Worm (Caenorhabditis elegans): Measurements from ENCODE around the gene pwp-1.

DNA sequence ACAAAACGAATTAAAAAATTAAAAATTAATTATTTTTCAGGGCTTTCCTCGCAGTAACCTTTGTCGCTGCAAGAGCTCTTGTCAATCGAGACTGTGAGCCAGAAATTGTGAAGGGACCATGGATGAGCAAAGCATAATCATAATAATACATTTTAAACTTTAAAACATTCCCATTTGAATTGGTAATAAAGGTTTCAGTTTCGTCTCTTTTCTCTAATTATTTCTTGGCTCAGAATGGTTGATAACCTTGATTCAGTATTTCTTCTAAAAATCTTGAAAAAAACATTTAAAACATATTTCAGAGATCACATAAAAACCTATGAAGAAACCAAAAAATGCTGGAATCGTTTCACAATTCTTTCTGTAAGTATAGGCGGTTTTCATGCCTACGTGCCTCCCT is 22.5 kb upstream of the pwp-1 start, which contains the start of gene JC8.16:
- TF ChIP-seq ztf-11 (tag; optimal IDR thresholded peaks at IDR 0.05), result no peak
- no peak for TF ChIP-seq mab-5 (tag; optimal IDR thresholded peaks at IDR 0.05)
- TF ChIP-seq elt-3 (tag; optimal IDR thresholded peaks at IDR 0.05), result no peak
- no peak for TF ChIP-seq dmd-4 (tag; optimal IDR thresholded peaks at IDR 0.05)
- no peak for TF ChIP-seq egl-27 (tag; optimal IDR thresholded peaks at IDR 0.05)
- no peak for TF ChIP-seq ama-1 (optimal IDR thresholded peaks at IDR 0.05)
- TF ChIP-seq snpc-4 (tag; optimal IDR thresholded peaks at IDR 0.05), result no peak
- TF ChIP-seq ceh-82 (tag; optimal IDR thresholded peaks at IDR 0.05), result no peak
- no peak for TF ChIP-seq crh-2 (tag; optimal IDR thresholded peaks at IDR 0.05)
- TF ChIP-seq unc-55 (GFP tag; optimal IDR thresholded peaks at IDR 0.05), result no peak

Measured in whole organism, L2 larva.